Worm (Caenorhabditis elegans) whole organism, L3 larva: ENCODE data around the gene msrp-6.
A peak's percentile ranks its signal among the peaks of the same experiment; 100 is the strongest.
"Not testable (repeated sequence)": the region's sequence is repeated elsewhere in the genome, so short reads cannot be mapped to it uniquely, and the experiment has no call there.

ENCODE experiments used
- ZK546.5 ChIP-seq: sonication (generic microtip); optimal IDR thresholded peaks from 2 replicates; lab custom pipeline; 2017; ENCODE audit warnings: missing biosample characterization, missing genetic modification characterization
- aly-2 ChIP-seq: fragments of 150-350 bp; optimal IDR thresholded peaks from 2 replicates; lab custom pipeline; 2014; ENCODE audit warnings: missing biosample characterization, missing genetic modification characterization
- ceh-16 ChIP-seq: sonication (generic microtip); optimal IDR thresholded peaks from 2 replicates; lab custom pipeline; 2017; ENCODE audit warnings: missing biosample characterization, missing genetic modification characterization
- ceh-28 ChIP-seq: fragments of 150-350 bp; optimal IDR thresholded peaks from 2 replicates; lab custom pipeline; 2014; ENCODE audit warnings: missing biosample characterization, missing genetic modification reagents, missing genetic modification characterization
- ceh-9 ChIP-seq: sonication (generic microtip); optimal IDR thresholded peaks from 2 replicates; lab custom pipeline; 2018; ENCODE audit warnings: missing biosample characterization, missing genetic modification characterization
- daf-12 ChIP-seq: fragments of 150-350 bp; optimal IDR thresholded peaks from 2 replicates; lab custom pipeline; 2014; ENCODE audit warnings: missing biosample characterization, missing genetic modification reagents, missing genetic modification characterization
- egl-27 ChIP-seq: sonication (generic microtip); optimal IDR thresholded peaks from 4 replicates; lab custom pipeline; 2017; ENCODE audit warnings: missing biosample characterization, missing genetic modification reagents, missing genetic modification characterization
- egl-5 ChIP-seq: fragments of 150-350 bp; optimal IDR thresholded peaks from 2 replicates; lab custom pipeline; 2017; ENCODE audit warnings: missing biosample characterization, missing genetic modification reagents, missing genetic modification characterization, inconsistent platforms
- elt-3 ChIP-seq, 3 experiments: fragments of 150-350 bp in 1 of 3; sonication (generic microtip) in 2 of 3; optimal IDR thresholded peaks; 2 replicates in 2 of 3; 4 replicates in 1 of 3; lab custom pipeline; 2014 to 2017; ENCODE audit warnings: missing biosample characterization in 3 of 3, missing genetic modification characterization in 3 of 3
- eor-1 ChIP-seq, 2 experiments: fragments of 150-350 bp; optimal IDR thresholded peaks; 2 replicates each; lab custom pipeline; 2014 to 2018; ENCODE audit warnings: missing biosample characterization in 2 of 2, missing genetic modification characterization in 2 of 2
- fkh-10 ChIP-seq: sonication (generic microtip); optimal IDR thresholded peaks from 2 replicates; lab custom pipeline; 2017; ENCODE audit warnings: missing biosample characterization, missing genetic modification reagents, missing genetic modification characterization
- fkh-2 ChIP-seq: fragments of 150-350 bp; optimal IDR thresholded peaks from 2 replicates; lab custom pipeline; 2014; ENCODE audit warnings: missing biosample characterization, missing genetic modification reagents, missing genetic modification characterization
- fos-1 ChIP-seq: fragments of 150-350 bp; optimal IDR thresholded peaks from 2 replicates; lab custom pipeline; 2014; ENCODE audit warnings: missing biosample characterization, missing genetic modification characterization
- hmg-11 ChIP-seq: sonication (generic microtip); optimal IDR thresholded peaks from 2 replicates; lab custom pipeline; 2016; ENCODE audit warnings: missing genetic modification characterization, missing compliant biosample characterization
- jun-1 ChIP-seq: fragments of 150-350 bp; optimal IDR thresholded peaks from 2 replicates; lab custom pipeline; 2014; ENCODE audit warnings: missing biosample characterization, missing genetic modification reagents, missing genetic modification characterization
- lsy-12 ChIP-seq: sonication (generic microtip); optimal IDR thresholded peaks from 2 replicates; lab custom pipeline; 2016; ENCODE audit warnings: mild to moderate bottlenecking, missing genetic modification characterization, missing compliant biosample characterization
- mdl-1 ChIP-seq: fragments of 150-350 bp; optimal IDR thresholded peaks from 2 replicates; lab custom pipeline; 2014; ENCODE audit warnings: missing biosample characterization, missing genetic modification characterization
- mml-1 ChIP-seq: fragments of 150-350 bp; sonication (generic microtip); optimal IDR thresholded peaks from 3 replicates; lab custom pipeline; 2014; ENCODE audit warnings: missing biosample characterization, missing genetic modification characterization
- nfya-1 ChIP-seq: sonication (generic microtip); optimal IDR thresholded peaks from 2 replicates; lab custom pipeline; 2017; ENCODE audit warnings: missing genetic modification characterization, mild to moderate bottlenecking, missing compliant biosample characterization, antibody characterized with exemption, moderate library complexity; ENCODE audit not compliant: insufficient read depth
- nhr-11 ChIP-seq: fragments of 150-350 bp; optimal IDR thresholded peaks from 2 replicates; lab custom pipeline; 2014; ENCODE audit warnings: missing biosample characterization, missing genetic modification characterization
- nhr-23 ChIP-seq: fragments of 150-350 bp; optimal IDR thresholded peaks from 2 replicates; lab custom pipeline; 2014; ENCODE audit warnings: missing biosample characterization, missing genetic modification reagents, missing genetic modification characterization
- nhr-237 ChIP-seq: fragments of 150-350 bp; optimal IDR thresholded peaks from 2 replicates; lab custom pipeline; 2014; ENCODE audit warnings: missing biosample characterization, missing genetic modification characterization
- nhr-25 ChIP-seq: sonication (generic microtip); optimal IDR thresholded peaks from 2 replicates; lab custom pipeline; 2017; ENCODE audit warnings: missing biosample characterization, missing genetic modification characterization
- nhr-28 ChIP-seq: fragments of 150-350 bp; optimal IDR thresholded peaks from 2 replicates; lab custom pipeline; 2014; ENCODE audit warnings: missing biosample characterization, missing genetic modification characterization
- nhr-43 ChIP-seq: sonication (generic microtip); optimal IDR thresholded peaks from 2 replicates; lab custom pipeline; 2016; ENCODE audit warnings: mild to moderate bottlenecking, missing genetic modification characterization, missing compliant biosample characterization; ENCODE audit not compliant: poor library complexity, severe bottlenecking
- nhr-67 ChIP-seq: fragments of 150-350 bp; optimal IDR thresholded peaks from 2 replicates; lab custom pipeline; 2014; ENCODE audit warnings: missing biosample characterization, missing genetic modification characterization
- nhr-76 ChIP-seq: fragments of 150-350 bp; sonication (generic microtip); optimal IDR thresholded peaks from 5 replicates; lab custom pipeline; 2014; ENCODE audit warnings: missing biosample characterization, missing genetic modification characterization
- pqm-1 ChIP-seq: fragments of 150-350 bp; optimal IDR thresholded peaks from 2 replicates; lab custom pipeline; 2017; ENCODE audit warnings: missing biosample characterization, missing genetic modification characterization, inconsistent platforms
- sea-2 ChIP-seq: fragments of 150-350 bp; sonication (generic microtip); optimal IDR thresholded peaks from 4 replicates; lab custom pipeline; 2014; ENCODE audit warnings: missing biosample characterization, missing genetic modification reagents, missing genetic modification characterization
- skn-1 ChIP-seq: fragments of 150-350 bp; optimal IDR thresholded peaks from 2 replicates; lab custom pipeline; 2014; ENCODE audit warnings: missing biosample characterization, missing genetic modification characterization
- snpc-4 ChIP-seq: fragments of 150-350 bp; optimal IDR thresholded peaks from 2 replicates; lab custom pipeline; 2014; ENCODE audit warnings: missing biosample characterization, missing genetic modification characterization
- tbx-2 ChIP-seq: sonication (generic microtip); optimal IDR thresholded peaks from 2 replicates; lab custom pipeline; 2016; ENCODE audit warnings: mild to moderate bottlenecking, missing genetic modification characterization, missing compliant biosample characterization
- unc-62 ChIP-seq: fragments of 150-350 bp; sonication (generic microtip); optimal IDR thresholded peaks from 4 replicates; lab custom pipeline; 2014; ENCODE audit warnings: missing biosample characterization, missing genetic modification reagents, missing genetic modification characterization
- ztf-11 ChIP-seq: fragments of 150-350 bp; optimal IDR thresholded peaks from 2 replicates; lab custom pipeline; 2014; ENCODE audit warnings: missing biosample characterization, missing genetic modification characterization
- ztf-4 ChIP-seq: fragments of 150-350 bp; optimal IDR thresholded peaks from 2 replicates; lab custom pipeline; 2014; ENCODE audit warnings: missing biosample characterization, missing genetic modification characterization

Gene msrp-6

ce11 chrII:2616634-2617033 is 2.6 kb upstream of the msrp-6 start, which contains the start of gene msrp-5:
TSS of gene msrp-5 (plus strand) at chrII:2616934.
- TF ChIP-seq nhr-23; pqm-1; ztf-11 (tag; lab: Kevin White, UChicago): not testable (repeated sequence)
- TF ChIP-seq, all 47 proteins: peak for 0; not testable (repeated sequence) for 47

ce11 chrII:2622480-2622879 is 3.2 kb downstream of the msrp-6 start, which contains the start of gene D2062.5:
TSS of gene D2062.5 (plus strand) at chrII:2622780.
- no peak for TF ChIP-seq nhr-237 (tag; lab: Kevin White, UChicago)
- TF ChIP-seq fkh-10 (GFP tag; lab: Kevin White, UChicago) = no peak
- TF ChIP-seq skn-1 (tag; lab: Kevin White, UChicago) = no peak

- TF ChIP-seq ceh-28 = peak; percentile 54
Observed at ce11 chrII:2622936-2623452, 3.7 kb downstream of the msrp-6 start, which contains the start of gene D2062.4. TSS of gene D2062.4 (plus strand) at chrII:2623402.

- no peak for TF ChIP-seq ceh-9 (tag; lab: Kevin White, UChicago)
- no peak for TF ChIP-seq fkh-2 (tag; lab: Kevin White, UChicago)
- no peak for TF ChIP-seq fos-1 (tag; lab: Kevin White, UChicago)
- TF ChIP-seq egl-27 (tag; lab: Kevin White, UChicago) = no peak
- no peak for TF ChIP-seq nhr-43 (tag; lab: Kevin White, UChicago)
- TF ChIP-seq ztf-11 (tag; lab: Kevin White, UChicago) = no peak
- no peak for TF ChIP-seq sea-2 (GFP tag; lab: Kevin White, UChicago)
- TF ChIP-seq snpc-4 (tag; lab: Kevin White, UChicago) = no peak
- no peak for TF ChIP-seq nhr-237 (tag; lab: Kevin White, UChicago)
- no peak for TF ChIP-seq hmg-11
- no peak for TF ChIP-seq nhr-28 (tag; lab: Kevin White, UChicago)
- TF ChIP-seq skn-1 (tag; lab: Kevin White, UChicago) = no peak
- no peak for TF ChIP-seq ztf-4 (tag; lab: Kevin White, UChicago)
- no peak for TF ChIP-seq tbx-2 (tag; lab: Kevin White, UChicago)
- no peak for TF ChIP-seq egl-5
- TF ChIP-seq nhr-23 = no peak
- no peak for TF ChIP-seq pqm-1
Observed at ce11 chrII:2624792-2625191, 5.5 kb downstream of the msrp-6 start, which contains the start of gene lgc-28. TSS of gene lgc-28 (plus strand) at chrII:2625092.

- TF ChIP-seq nhr-67 (tag; lab: Kevin White, UChicago) = no peak
- no peak for TF ChIP-seq sea-2 (GFP tag; lab: Kevin White, UChicago)
- TF ChIP-seq fos-1 (tag; lab: Kevin White, UChicago) = no peak
- no peak for TF ChIP-seq ztf-11 (tag; lab: Kevin White, UChicago)
- TF ChIP-seq skn-1 (tag; lab: Kevin White, UChicago) = no peak
- TF ChIP-seq eor-1 (tag; optimal IDR thresholded peaks at IDR 0.05; lab: Kevin White, UChicago) = no peak
- TF ChIP-seq hmg-11 = no peak
- no peak for TF ChIP-seq egl-27 (tag; lab: Kevin White, UChicago)
- TF ChIP-seq nhr-23 = no peak
- TF ChIP-seq mml-1 (tag; lab: Kevin White, UChicago) = no peak
- TF ChIP-seq mdl-1 (tag; lab: Kevin White, UChicago) = no peak
- no peak for TF ChIP-seq nhr-25 (tag; lab: Kevin White, UChicago)
- TF ChIP-seq jun-1 (tag; lab: Kevin White, UChicago) = no peak
- no peak for TF ChIP-seq daf-12 (tag; lab: Kevin White, UChicago)
Observed at ce11 chrII:2627154-2627799, 8.0 kb downstream of the msrp-6 start, which contains the start of gene sri-71. TSS of gene sri-71 (plus strand) at chrII:2627749.

ce11 chrII:2628401-2628800 is 9.2 kb downstream of the msrp-6 start:
- TF ChIP-seq jun-1 (tag; lab: Kevin White, UChicago) (no peak), eor-1 (tag; optimal IDR thresholded peaks at IDR 0.05; lab: Kevin White, UChicago) (no peak), nhr-67 (tag; lab: Kevin White, UChicago) (no peak), ztf-11 (tag; lab: Kevin White, UChicago) (no peak), ceh-28 (no peak), tbx-2 (tag; lab: Kevin White, UChicago) (no peak), lsy-12 (tag; lab: Kevin White, UChicago) (no peak), mdl-1 (tag; lab: Kevin White, UChicago) (no peak), nhr-11 (tag; lab: Kevin White, UChicago) (no peak), nhr-28 (tag; lab: Kevin White, UChicago) (no peak), hmg-11 (no peak), egl-27 (tag; lab: Kevin White, UChicago) (no peak), ZK546.5 (no peak), ceh-16 (tag; lab: Kevin White, UChicago) (no peak), nfya-1 (no peak), nhr-76 (no peak), elt-3 (tag; optimal IDR thresholded peaks at IDR 0.05; lab: Kevin White, UChicago) (no peak), unc-62 (GFP tag; lab: Kevin White, UChicago) (no peak), aly-2 (no peak)
- TF ChIP-seq, all 47 proteins: peak for 0
